Fruit fly (Drosophila melanogaster): Measurements from ENCODE around the gene CG14671.

CG14671 gene

dm6 chr3R:5568590-5568989 lies 4.0 kb upstream of the CG14671 start, which contains the start of the genes CG2931 and Rheb (continued):
- TF ChIP-seq CG9705 (GFP tag; optimal IDR thresholded peaks at IDR 0.05) (peak; percentile 46), dsf (GFP tag; optimal IDR thresholded peaks at IDR 0.05; ENCODE audit: borderline replicate concordance) (peak; percentile 33), CG32264 (GFP tag; optimal IDR thresholded peaks at IDR 0.05) (no peak), Dfd (GFP tag; optimal IDR thresholded peaks at IDR 0.05) (no peak), foxo (GFP tag; optimal IDR thresholded peaks at IDR 0.05) (peak in 1 of 2 experiments; percentile 71), Sp1 (GFP tag; optimal IDR thresholded peaks at IDR 0.05) (peak; percentile 34), Myc (optimal IDR thresholded peaks at IDR 0.05) (no peak), Mio (GFP tag; optimal IDR thresholded peaks at IDR 0.05) (no peak), dmrt93B (GFP tag; optimal IDR thresholded peaks at IDR 0.05) (no peak), Hr83 (GFP tag; optimal IDR thresholded peaks at IDR 0.05; ENCODE audit: poor library complexity, severe bottlenecking) (peak; percentile 27), Hr78 (GFP tag; optimal IDR thresholded peaks at IDR 0.05) (no peak)

- TF ChIP-seq h (GFP tag; optimal IDR thresholded peaks at IDR 0.05) (peak; percentile 93), CrebA (GFP tag; optimal IDR thresholded peaks at IDR 0.05; ENCODE audit: borderline replicate concordance) (no peak), Dif (GFP tag; optimal IDR thresholded peaks at IDR 0.05; ENCODE audit: partially characterized antibody) (no peak), rgr (GFP tag; optimal IDR thresholded peaks at IDR 0.05) (peak; percentile 86), usp (GFP tag; optimal IDR thresholded peaks at IDR 0.05) (no peak), ey (GFP tag; optimal IDR thresholded peaks at IDR 0.05) (peak; percentile 83), Sp1 (GFP tag; optimal IDR thresholded peaks at IDR 0.05) (peak; percentile 74), Jra (GFP tag; optimal IDR thresholded peaks at IDR 0.05) (peak; percentile 61), Rel (GFP tag; optimal IDR thresholded peaks at IDR 0.05) (peak; percentile 26), Rel (tag; optimal IDR thresholded peaks at IDR 0.05) (no peak), foxo (GFP tag; optimal IDR thresholded peaks at IDR 0.05) (peak; percentile 68 to 84), OdsH (GFP tag; optimal IDR thresholded peaks at IDR 0.05) (peak; percentile 80), psq (GFP tag; optimal IDR thresholded peaks at IDR 0.05) (peak; percentile 64), br (GFP tag; optimal IDR thresholded peaks at IDR 0.05) (peak; percentile 88), jim (GFP tag; optimal IDR thresholded peaks at IDR 0.05) (no peak), sv (GFP tag; optimal IDR thresholded peaks at IDR 0.05) (peak; percentile 70), Hnf4 (GFP tag; optimal IDR thresholded peaks at IDR 0.05) (peak; percentile 78), CG32264 (GFP tag; optimal IDR thresholded peaks at IDR 0.05) (peak; percentile 43), HLH106 (tag; optimal IDR thresholded peaks at IDR 0.05) (peak; percentile 72)
Measured at dm6 chr3R:5565623-5566022, 1.0 kb upstream of the CG14671 start.

dm6 chr3R:5563420-5563819 lies 1.2 kb downstream of the CG14671 start, which contains the start of gene Pi4KIIalpha:
Gene Pi4KIIalpha (minus strand): TSS chr3R:5563652.
- no peak for TF ChIP-seq Rel (GFP tag; optimal IDR thresholded peaks at IDR 0.05)
- peak; percentile 41 for TF ChIP-seq Rel (tag; optimal IDR thresholded peaks at IDR 0.05)
- TF ChIP-seq dmrt93B (GFP tag; optimal IDR thresholded peaks at IDR 0.05): no peak

- TF ChIP-seq OdsH (GFP tag; optimal IDR thresholded peaks at IDR 0.05) (no peak), Myc (optimal IDR thresholded peaks at IDR 0.05) (no peak), dmrt93B (GFP tag; optimal IDR thresholded peaks at IDR 0.05) (no peak), Hnf4 (GFP tag; optimal IDR thresholded peaks at IDR 0.05) (no peak), woc (GFP tag; optimal IDR thresholded peaks at IDR 0.05) (no peak), GATAd (GFP tag; optimal IDR thresholded peaks at IDR 0.05) (no peak), Sp1 (GFP tag; optimal IDR thresholded peaks at IDR 0.05) (no peak), fru (GFP tag; optimal IDR thresholded peaks at IDR 0.05) (no peak), Hr78 (GFP tag; optimal IDR thresholded peaks at IDR 0.05) (no peak), dsf (GFP tag; optimal IDR thresholded peaks at IDR 0.05; ENCODE audit: borderline replicate concordance) (no peak), Jra (GFP tag; optimal IDR thresholded peaks at IDR 0.05) (no peak), Abd-B (GFP tag; optimal IDR thresholded peaks at IDR 0.05) (no peak), CG32264 (GFP tag; optimal IDR thresholded peaks at IDR 0.05) (no peak), lola (GFP tag; optimal IDR thresholded peaks at IDR 0.05) (no peak), ey (GFP tag; optimal IDR thresholded peaks at IDR 0.05) (no peak), usp (GFP tag; optimal IDR thresholded peaks at IDR 0.05) (no peak), br (GFP tag; optimal IDR thresholded peaks at IDR 0.05) (no peak), jim (GFP tag; optimal IDR thresholded peaks at IDR 0.05) (no peak), dl (GFP tag; optimal IDR thresholded peaks at IDR 0.05; ENCODE audit: insufficient read depth in 1 of 2, partially characterized antibody in 2 of 2) (no peak)
Measured at dm6 chr3R:5562956-5563355, 1.7 kb downstream of the CG14671 start.
